Worm (Caenorhabditis elegans) whole organism, L4/young adult: ENCODE measurements around the gene T08E11.1.

Experiments used
- W03F9.2 ChIP-seq: fragments of 150-350 bp; optimal IDR thresholded peaks from 2 replicates; lab custom pipeline; 2014; ENCODE audit warnings: missing biosample characterization, missing genetic modification characterization
- him-1 ChIP-seq: sonication (generic microtip); optimal IDR thresholded peaks from 2 replicates; lab custom pipeline; 2016; ENCODE audit warnings: missing genotype, missing genetic modification reagents, missing genetic modification characterization, missing compliant biosample characterization

DNA sequence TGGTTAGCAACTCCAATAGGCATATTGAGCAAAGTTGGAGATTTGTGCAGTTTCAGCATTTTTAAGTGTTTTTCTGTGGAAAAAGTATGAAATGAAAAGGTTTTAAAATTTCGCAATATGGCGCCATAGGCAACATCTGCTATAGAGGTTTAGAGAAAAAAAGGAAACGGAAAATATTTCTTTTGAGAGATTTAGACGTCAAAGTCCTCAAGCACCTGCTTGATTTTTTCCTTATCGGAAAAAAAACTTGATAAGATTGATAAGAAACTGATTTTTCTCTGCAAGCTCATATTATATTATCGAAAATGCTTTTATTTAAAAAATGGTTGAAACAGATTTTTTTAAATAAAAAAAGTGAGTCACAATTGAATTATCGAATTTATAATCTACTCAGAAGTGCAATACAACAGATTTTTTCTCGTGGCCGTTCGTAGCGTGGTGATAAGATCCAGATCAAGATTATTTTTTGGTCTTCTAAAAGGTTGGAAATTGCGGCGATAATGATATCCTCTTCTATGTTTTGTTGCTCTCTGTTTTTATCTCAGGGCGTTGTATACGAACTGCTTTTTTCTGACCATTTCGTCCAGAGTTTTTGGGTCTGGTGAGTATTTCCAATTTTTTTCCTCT lies 16.2 kb upstream of the T08E11.1 start, which contains the start of gene fbxc-19:
- no peak for TF ChIP-seq him-1
- TF ChIP-seq W03F9.2: peak; percentile 44
